Worm (Caenorhabditis elegans): ENCODE results near the gene daf-5.

DNA sequence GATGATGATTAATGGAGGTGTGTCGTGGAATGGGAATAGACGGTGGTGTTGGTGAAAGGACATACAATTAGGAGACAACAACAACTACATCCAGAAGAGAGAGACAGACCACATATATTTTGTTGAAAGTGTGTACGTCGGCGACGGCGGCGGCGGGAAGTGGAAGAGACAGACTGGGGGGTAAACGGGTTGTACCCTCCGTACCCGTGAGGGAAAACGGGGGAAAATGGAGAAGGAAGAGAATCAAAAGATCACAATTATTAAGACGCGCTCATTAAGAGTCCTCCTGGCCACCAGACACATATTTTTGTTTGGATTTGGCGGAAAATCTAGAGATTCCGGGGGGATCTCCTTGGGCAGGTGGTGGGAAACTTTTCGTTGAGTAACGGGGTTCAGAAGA lies 5.6 kb downstream of the daf-5 start:
- peak; percentile 14 for TF ChIP-seq hmg-4 (GFP tag; optimal IDR thresholded peaks at IDR 0.05)
- no peak for TF ChIP-seq ama-1 (optimal IDR thresholded peaks at IDR 0.05)
- no peak for TF ChIP-seq scrt-1 (GFP tag; IDR thresholded peaks at IDR 0.05)
- TF ChIP-seq ceh-36 (tag; optimal IDR thresholded peaks at IDR 0.05) = no peak
- no peak for TF ChIP-seq B0310.2 (tag; optimal IDR thresholded peaks at IDR 0.05)
- no peak for TF ChIP-seq F13C5.2 (tag; optimal IDR thresholded peaks at IDR 0.05)
- no peak for TF ChIP-seq ceh-13 (GFP tag; optimal IDR thresholded peaks at IDR 0.05)

Data from whole organism, early embryonic.